Fruit fly (Drosophila melanogaster) Kc167 (cell line): ENCODE measurements around the gene Brr2.

Experiments
- Myc ChIP-seq: fragments of >200 bp; optimal IDR thresholded peaks from 2 replicates; lab custom pipeline; 2017; ENCODE audit warnings: missing external identifiers
- Sin3A ChIP-seq: fragments of >200 bp; optimal IDR thresholded peaks from 2 replicates; lab custom pipeline; 2018; ENCODE audit warnings: missing external identifiers
- h ChIP-seq: fragments of >200 bp; optimal IDR thresholded peaks from 3 replicates; lab custom pipeline; 2018; ENCODE audit warnings: missing external identifiers
- insv ChIP-seq: fragments of >200 bp; optimal IDR thresholded peaks from 3 replicates; lab custom pipeline; 2018; ENCODE audit warnings: missing external identifiers
- psq ChIP-seq: fragments of >200 bp; optimal IDR thresholded peaks from 2 replicates; lab custom pipeline; 2017; ENCODE audit warnings: missing external identifiers
- ttk ChIP-seq: sonication (Bioruptor generic); optimal IDR thresholded peaks from 2 replicates; lab custom pipeline; 2017; ENCODE audit warnings: missing external identifiers

- no peak for TF ChIP-seq psq (lab: Kevin White, UChicago)
- TF ChIP-seq h (lab: Kevin White, UChicago): no peak
- no peak for TF ChIP-seq Myc (lab: Kevin White, UChicago)
- no peak for TF ChIP-seq insv (lab: Kevin White, UChicago)
- TF ChIP-seq ttk (lab: Kevin White, UChicago): no peak
- no peak for TF ChIP-seq Sin3A (lab: Kevin White, UChicago)
These were observed 48.4 kb upstream of the Brr2 start for dm6 chr3L:16015765-16016760.
